Fruit fly (Drosophila melanogaster) whole organism, pupa: ENCODE measurements around the gene Eig71Eb.

Experiments
- CG10348 ChIP-seq: fragments of 200-800 bp; sonication (Bioruptor generic); IDR thresholded peaks from 2 replicates; pipeline ENCODE4 v1.3.6; 2022; ENCODE audit warnings: missing biosample characterization, missing genetic modification characterization
- CG12605 ChIP-seq: fragments of 200-800 bp; sonication (Bioruptor generic); IDR thresholded peaks from 2 replicates; pipeline ENCODE4 v1.3.6; 2022; ENCODE audit warnings: missing biosample characterization, missing genetic modification characterization
- CG13204 ChIP-seq: fragments of 200-800 bp; sonication (Bioruptor generic); optimal IDR thresholded peaks from 2 replicates; lab custom pipeline; 2018; ENCODE audit warnings: missing biosample characterization, mild to moderate bottlenecking, missing genetic modification characterization, moderate library complexity
- CG14655 ChIP-seq: fragments of 200-800 bp; sonication (Bioruptor generic); optimal IDR thresholded peaks from 3 replicates; lab custom pipeline; 2017; ENCODE audit warnings: mild to moderate bottlenecking, missing biosample characterization, missing genetic modification reagents, missing genetic modification characterization
- CG15710 ChIP-seq: fragments of 200-800 bp; sonication (Bioruptor generic); optimal IDR thresholded peaks from 2 replicates; lab custom pipeline; 2018; ENCODE audit warnings: missing biosample characterization, mild to moderate bottlenecking, missing genetic modification characterization, moderate library complexity
- CG17806 ChIP-seq: fragments of 200-800 bp; sonication (Bioruptor generic); optimal IDR thresholded peaks from 2 replicates; lab custom pipeline; 2018; ENCODE audit warnings: missing biosample characterization, mild to moderate bottlenecking, missing genetic modification characterization, moderate library complexity
- CG32121 ChIP-seq: fragments of 200-800 bp; sonication (Bioruptor generic); IDR thresholded peaks from 2 replicates; pipeline ENCODE4 v1.3.6; 2022; ENCODE audit warnings: missing biosample characterization, missing genetic modification characterization
- CG34367 ChIP-seq: fragments of 200-800 bp; sonication (Bioruptor generic); optimal IDR thresholded peaks from 2 replicates; lab custom pipeline; 2018; ENCODE audit warnings: missing biosample characterization, mild to moderate bottlenecking, missing genetic modification characterization
- CG4496 ChIP-seq: fragments of 200-800 bp; sonication (Bioruptor generic); IDR thresholded peaks from 3 replicates; pipeline ENCODE4 v1.3.6; 2022; ENCODE audit warnings: missing biosample characterization, missing genetic modification characterization
- CG8159 ChIP-seq: fragments of 200-800 bp; sonication (Bioruptor generic); optimal IDR thresholded peaks from 3 replicates; lab custom pipeline; 2018; ENCODE audit warnings: missing biosample characterization, mild to moderate bottlenecking, missing genetic modification characterization, moderate library complexity
- CG8301 ChIP-seq: fragments of 200-800 bp; sonication (Bioruptor generic); optimal IDR thresholded peaks from 2 replicates; lab custom pipeline; 2018; ENCODE audit warnings: missing biosample characterization, mild to moderate bottlenecking, missing genetic modification characterization
- CG9948 ChIP-seq: fragments of 200-800 bp; sonication (Bioruptor generic); optimal IDR thresholded peaks from 2 replicates; lab custom pipeline; 2018; ENCODE audit warnings: missing biosample characterization, mild to moderate bottlenecking, missing genetic modification characterization, moderate library complexity
- D1 ChIP-seq: fragments of 200-800 bp; sonication (Bioruptor generic); optimal IDR thresholded peaks from 2 replicates; lab custom pipeline; 2018; ENCODE audit warnings: missing biosample characterization, mild to moderate bottlenecking, missing genetic modification characterization, moderate library complexity
- EcR ChIP-seq: fragments of 200-800 bp; sonication (Bioruptor generic); optimal IDR thresholded peaks from 3 replicates; lab custom pipeline; 2019; ENCODE audit warnings: missing biosample characterization, missing genetic modification characterization, mild to moderate bottlenecking, moderate library complexity, missing genetic modification reagents
- Ets98B ChIP-seq: fragments of 200-800 bp; sonication (Bioruptor generic); IDR thresholded peaks from 2 replicates; pipeline ENCODE4 v1.3.6; 2022; ENCODE audit warnings: missing biosample characterization, missing genetic modification characterization
- Pif1A ChIP-seq: fragments of 200-800 bp; sonication (Bioruptor generic); optimal IDR thresholded peaks from 3 replicates; lab custom pipeline; 2016; ENCODE audit warnings: missing biosample characterization, missing genetic modification characterization
- Pif1B ChIP-seq: fragments of 200-800 bp; sonication (Bioruptor generic); optimal IDR thresholded peaks from 3 replicates; lab custom pipeline; 2016; ENCODE audit warnings: missing biosample characterization, missing genetic modification characterization
- Snoo ChIP-seq: fragments of 200-800 bp; sonication (Bioruptor generic); optimal IDR thresholded peaks from 3 replicates; lab custom pipeline; 2017; ENCODE audit warnings: missing biosample characterization, mild to moderate bottlenecking, missing genetic modification characterization, inconsistent platforms
- fd96Ca ChIP-seq: fragments of 200-800 bp; sonication (Bioruptor generic); IDR thresholded peaks from 3 replicates; pipeline ENCODE4 v1.3.6; 2022; ENCODE audit warnings: missing biosample characterization, missing genetic modification characterization
- gl ChIP-seq: fragments of 200-800 bp; sonication (Bioruptor generic); optimal IDR thresholded peaks from 2 replicates; lab custom pipeline; 2018; ENCODE audit warnings: missing biosample characterization, mild to moderate bottlenecking, missing genetic modification characterization
- rn ChIP-seq: fragments of 200-800 bp; sonication (Bioruptor generic); IDR thresholded peaks from 2 replicates; pipeline ENCODE4 v1.3.6; 2022; ENCODE audit warnings: missing biosample characterization, missing genetic modification characterization

Gene Eig71Eb

DNA sequence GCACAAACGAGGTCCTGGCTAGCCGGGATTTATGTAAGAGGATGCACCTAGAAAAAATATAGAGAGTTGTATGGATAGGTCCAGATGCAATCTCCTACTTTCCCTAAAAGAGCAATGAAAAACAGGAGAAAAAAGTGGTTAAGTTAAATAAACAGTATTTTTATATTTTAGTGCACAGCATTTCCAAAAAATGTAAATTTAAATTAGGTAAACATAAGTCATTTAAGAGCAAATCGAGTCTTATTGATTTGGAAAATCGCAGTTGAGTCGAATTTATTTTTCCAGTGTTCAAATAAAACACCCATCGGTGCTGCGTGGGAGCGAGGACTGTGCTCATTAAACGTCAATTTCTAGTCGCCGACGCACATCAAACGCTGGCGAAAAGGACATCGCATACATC, 16.0 kb downstream of the Eig71Eb start:
- TF ChIP-seq CG8159 (tag; lab: Kevin White, UChicago), result no peak
- no peak for TF ChIP-seq CG17806 (tag; lab: Kevin White, UChicago)
- no peak for TF ChIP-seq CG12605 (GFP tag; lab: Robert Waterston, UW)
- no peak for TF ChIP-seq CG10348 (GFP tag; lab: Robert Waterston, UW)
- TF ChIP-seq CG9948, result no peak
- TF ChIP-seq rn (GFP tag; lab: Robert Waterston, UW), result no peak
- no peak for TF ChIP-seq EcR (GFP tag; lab: Kevin White, UChicago)
- no peak for TF ChIP-seq CG14655 (GFP tag; lab: Kevin White, UChicago)
- TF ChIP-seq CG13204 (GFP tag; lab: Kevin White, UChicago), result no peak
- no peak for TF ChIP-seq Pif1B (GFP tag; lab: Kevin White, UChicago)
- no peak for TF ChIP-seq Ets98B
- TF ChIP-seq CG32121, result no peak
- no peak for TF ChIP-seq fd96Ca
- TF ChIP-seq CG8301, result no peak
- TF ChIP-seq CG4496, result no peak
- no peak for TF ChIP-seq D1
- TF ChIP-seq Pif1A (GFP tag; lab: Kevin White, UChicago), result no peak
- TF ChIP-seq CG34367 (tag; lab: Kevin White, UChicago), result no peak

DNA sequence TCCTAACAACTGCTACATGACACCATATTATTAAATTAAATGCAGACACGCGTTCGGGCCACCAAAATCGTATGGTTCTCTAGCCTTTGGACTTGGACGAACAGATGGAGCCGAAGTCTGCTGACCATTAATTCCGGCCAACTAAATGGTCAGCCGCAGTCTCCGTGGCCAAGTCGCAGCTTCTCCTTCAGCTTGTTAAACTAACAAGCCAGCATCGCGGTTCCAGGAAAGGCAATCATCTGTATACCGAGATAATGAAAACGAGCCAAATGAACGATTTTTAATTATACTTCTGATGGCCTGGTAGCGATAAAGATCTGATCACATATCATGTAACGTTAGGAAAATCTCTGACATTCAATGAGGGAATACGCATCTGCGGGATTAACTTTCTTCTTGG, 20.2 kb downstream of the Eig71Eb start:
- no peak for TF ChIP-seq CG4496
- no peak for TF ChIP-seq CG13204 (GFP tag; lab: Kevin White, UChicago)
- TF ChIP-seq CG34367 (tag; lab: Kevin White, UChicago), result no peak
- no peak for TF ChIP-seq CG15710 (tag; lab: Kevin White, UChicago)
- no peak for TF ChIP-seq fd96Ca
- TF ChIP-seq Pif1B (GFP tag; lab: Kevin White, UChicago), result no peak
- TF ChIP-seq D1, result no peak

DNA sequence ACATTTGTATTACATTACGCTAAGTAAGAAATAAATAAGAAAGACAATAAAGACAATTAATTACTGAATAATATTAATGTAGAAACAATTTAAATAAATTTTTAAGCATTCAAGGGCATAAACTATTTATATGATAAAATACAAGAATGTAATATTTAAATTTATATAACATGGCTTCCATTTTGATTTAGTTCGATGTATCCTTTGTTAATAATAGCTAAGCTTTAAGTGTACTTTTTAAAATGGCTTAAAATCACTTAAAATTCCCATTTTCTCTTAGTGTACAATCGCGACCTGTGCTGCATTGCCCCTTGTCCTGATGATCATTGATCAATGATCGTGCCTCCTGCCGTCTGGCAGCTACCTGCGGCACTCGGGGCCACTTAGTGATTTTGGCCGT, 20.7 kb downstream of the Eig71Eb start:
- TF ChIP-seq CG8159 (tag; lab: Kevin White, UChicago) (peak; percentile 56), Snoo (tag; lab: Kevin White, UChicago) (peak; percentile 25), CG34367 (tag; lab: Kevin White, UChicago) (no peak), CG15710 (tag; lab: Kevin White, UChicago) (peak; percentile 17), CG8301 (no peak), CG9948 (peak; percentile 7)
- TF ChIP-seq, all 21 proteins: peak for 4

DNA sequence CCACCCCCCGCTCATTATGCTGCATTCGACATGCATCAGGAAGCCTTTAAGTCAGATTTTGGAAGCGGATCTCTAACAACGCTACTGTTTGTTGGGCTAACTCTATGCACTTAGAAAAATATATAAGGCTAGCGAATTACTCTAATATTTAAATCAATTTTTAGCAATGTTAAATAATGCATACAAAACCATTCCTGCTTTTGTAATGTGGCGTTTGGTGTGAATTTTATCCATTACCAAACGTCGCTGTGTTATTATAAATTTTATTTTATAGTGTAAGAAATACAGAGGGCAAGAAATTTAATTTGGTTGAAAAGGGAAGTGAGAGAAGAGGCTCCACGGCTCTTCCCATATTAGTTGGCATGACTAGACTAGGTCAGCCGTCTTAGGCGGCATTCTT, 23.1 kb downstream of the Eig71Eb start:
- TF ChIP-seq CG14655 (GFP tag; lab: Kevin White, UChicago) (peak; percentile 14), CG9948 (peak; percentile 3), CG13204 (GFP tag; lab: Kevin White, UChicago) (no peak)

DNA sequence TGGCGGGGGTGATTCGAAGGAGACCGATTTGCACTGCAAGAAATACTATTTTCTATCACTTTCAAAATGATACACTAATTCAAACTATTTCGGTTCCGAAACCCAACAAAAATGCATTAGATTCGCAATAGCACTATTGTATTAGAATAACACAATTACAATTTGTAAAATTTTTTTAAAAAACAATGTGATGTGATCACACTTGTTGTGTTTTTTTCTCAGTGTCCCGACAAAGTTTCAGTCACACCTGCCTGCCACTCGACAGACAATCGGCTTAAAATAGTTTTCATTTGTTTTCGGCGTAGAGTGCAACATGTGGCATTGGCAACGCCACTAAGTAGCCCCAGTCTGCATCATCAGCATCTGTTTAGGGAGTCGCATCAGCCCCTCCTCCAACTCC, 25.4 kb downstream of the Eig71Eb start:
- TF ChIP-seq Ets98B, result 0 out of 2 replicates have a peak, but pooled peaks have one; percentile 14
- TF ChIP-seq CG8301, result peak; percentile 37
- TF ChIP-seq CG14655 (GFP tag; lab: Kevin White, UChicago), result peak; percentile 65
- TF ChIP-seq gl, result no peak
- peak; percentile 23 for TF ChIP-seq CG9948
- no peak for TF ChIP-seq Pif1B (GFP tag; lab: Kevin White, UChicago)

DNA sequence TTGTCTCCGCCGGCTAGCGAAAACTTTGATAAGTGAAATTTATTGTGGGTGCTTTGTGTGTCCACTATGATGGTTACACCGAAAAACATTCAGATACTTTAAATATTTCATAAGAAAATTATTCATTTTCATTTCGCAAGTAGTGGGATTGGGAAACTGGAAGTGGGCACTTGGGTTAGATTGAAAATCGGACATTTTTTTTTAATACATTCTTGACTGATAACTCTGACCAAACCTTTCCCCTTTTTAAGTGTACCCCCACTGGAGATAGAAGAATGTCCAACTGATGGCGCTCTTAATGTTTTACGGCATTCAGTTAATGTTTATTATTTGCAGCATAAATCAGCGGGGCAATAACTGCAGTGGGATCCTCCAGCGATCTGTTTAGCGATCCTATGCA, 27.9 kb downstream of the Eig71Eb start:
- TF ChIP-seq CG9948 (peak; percentile 20), CG14655 (GFP tag; lab: Kevin White, UChicago) (peak; percentile 1), CG17806 (tag; lab: Kevin White, UChicago) (no peak), CG8159 (tag; lab: Kevin White, UChicago) (peak; percentile 5)
- TF ChIP-seq, all 21 proteins: peak for 3

DNA sequence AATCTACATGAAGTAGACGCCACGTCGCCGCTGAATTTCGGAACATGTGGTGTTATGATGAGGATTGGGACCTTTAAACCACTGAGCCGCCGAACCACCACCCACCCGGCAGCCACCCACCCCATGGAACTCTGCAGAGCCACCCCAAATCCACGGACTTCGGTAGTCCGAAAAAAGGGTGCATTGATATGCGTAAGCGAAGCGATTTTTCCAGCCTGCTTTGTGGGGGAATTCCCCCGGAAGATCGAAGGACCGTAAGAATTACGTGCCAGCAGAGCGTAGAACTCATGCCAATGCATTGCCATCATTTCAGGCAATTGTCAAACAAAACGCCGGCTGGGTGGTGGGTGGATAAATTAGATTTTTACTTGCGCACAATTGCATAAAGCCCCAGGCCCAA, 28.5 kb downstream of the Eig71Eb start:
- no peak for TF ChIP-seq CG13204 (GFP tag; lab: Kevin White, UChicago)
- TF ChIP-seq fd96Ca, result no peak
- TF ChIP-seq CG4496, result no peak
- TF ChIP-seq CG17806 (tag; lab: Kevin White, UChicago), result no peak
- no peak for TF ChIP-seq CG12605 (GFP tag; lab: Robert Waterston, UW)
- no peak for TF ChIP-seq rn (GFP tag; lab: Robert Waterston, UW)
- no peak for TF ChIP-seq CG15710 (tag; lab: Kevin White, UChicago)
- no peak for TF ChIP-seq D1
- no peak for TF ChIP-seq Ets98B

DNA sequence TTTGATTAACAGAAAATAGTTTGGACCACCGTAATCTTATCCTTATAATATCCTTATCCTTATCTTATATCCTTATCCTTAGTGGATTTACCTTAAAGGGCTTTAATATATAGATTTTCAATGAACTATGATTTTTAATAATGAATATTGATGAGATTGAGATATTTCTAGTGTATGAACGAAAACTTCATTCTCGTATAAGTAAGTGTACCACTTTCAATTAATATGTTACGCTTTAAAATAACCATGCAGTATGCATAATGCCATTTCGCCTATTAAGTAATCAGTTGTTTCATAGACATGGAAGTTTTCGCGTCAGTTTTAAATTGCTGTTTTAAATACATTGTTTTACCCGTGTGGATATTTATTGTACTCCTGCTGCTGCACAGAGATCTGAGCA, 29.7 kb downstream of the Eig71Eb start, which contains the start of gene CG7304:
TSS of gene CG7304 (plus strand) at position 301 of the 400 bp plus-strand sequence.
- TF ChIP-seq Ets98B (no peak), CG4496 (no peak), D1 (no peak), CG12605 (GFP tag; lab: Robert Waterston, UW) (no peak), gl (no peak), CG32121 (no peak), Pif1A (GFP tag; lab: Kevin White, UChicago) (no peak), Pif1B (GFP tag; lab: Kevin White, UChicago) (no peak)
